Fruit fly (Drosophila melanogaster) whole organism, embryonic: ENCODE data around the gene CG13365.

Experiments
- Bgb ChIP-seq: fragments of 200-800 bp; sonication (Bioruptor generic); IDR thresholded peaks from 2 replicates; pipeline ENCODE4 v1.3.6; 2022; ENCODE audit warnings: missing biosample characterization, missing genetic modification characterization; ENCODE audit not compliant: partially characterized antibody
- Bteb2 ChIP-seq: fragments of 200-800 bp; sonication (Bioruptor generic); optimal IDR thresholded peaks from 2 replicates; lab custom pipeline; 2016; ENCODE audit warnings: missing biosample characterization, missing genetic modification characterization
- CG12236 ChIP-seq: fragments of 200-800 bp; sonication (Bioruptor generic); optimal IDR thresholded peaks from 2 replicates; lab custom pipeline; 2016; ENCODE audit warnings: missing biosample characterization, missing genetic modification characterization
- CG12299 ChIP-seq: fragments of 200-800 bp; sonication (Bioruptor generic); optimal IDR thresholded peaks from 2 replicates; lab custom pipeline; 2018; ENCODE audit warnings: missing biosample characterization, mild to moderate bottlenecking, missing genetic modification characterization
- CG12744 ChIP-seq: fragments of 200-800 bp; sonication (Bioruptor generic); optimal IDR thresholded peaks from 2 replicates; lab custom pipeline; 2016; ENCODE audit warnings: missing biosample characterization, missing genetic modification characterization
- CG13287 ChIP-seq: fragments of 200-800 bp; sonication (Bioruptor generic); IDR thresholded peaks from 2 replicates; pipeline ENCODE4 v1.3.6; 2022; ENCODE audit warnings: missing biosample characterization, missing genetic modification characterization; ENCODE audit not compliant: partially characterized antibody
- CG13296 ChIP-seq: fragments of 200-800 bp; sonication (Bioruptor generic); optimal IDR thresholded peaks from 3 replicates; lab custom pipeline; 2018; ENCODE audit warnings: missing biosample characterization, mild to moderate bottlenecking, missing genetic modification characterization
- CG13894 ChIP-seq: fragments of 200-800 bp; sonication (Bioruptor generic); optimal IDR thresholded peaks from 3 replicates; lab custom pipeline; 2018; ENCODE audit warnings: missing biosample characterization, mild to moderate bottlenecking, missing genetic modification characterization, moderate library complexity
- CG14965 ChIP-seq: fragments of 200-800 bp; sonication (Bioruptor generic); optimal IDR thresholded peaks from 2 replicates; lab custom pipeline; 2016; ENCODE audit warnings: missing biosample characterization, missing genetic modification characterization, borderline replicate concordance
- CG17361 ChIP-seq: fragments of 200-800 bp; sonication (Bioruptor generic); IDR thresholded peaks from 3 replicates; pipeline ENCODE4 v1.3.6; 2022; ENCODE audit warnings: missing biosample characterization, missing genetic modification characterization
- CG17385 ChIP-seq: fragments of 200-800 bp; sonication (Bioruptor generic); optimal IDR thresholded peaks from 3 replicates; lab custom pipeline; 2018; ENCODE audit warnings: missing biosample characterization, mild to moderate bottlenecking, missing genetic modification characterization
- CG18619 ChIP-seq: fragments of 200-800 bp; sonication (Bioruptor generic); optimal IDR thresholded peaks from 3 replicates; lab custom pipeline; 2017; ENCODE audit warnings: missing biosample characterization, mild to moderate bottlenecking, missing genetic modification characterization
- CG2116 ChIP-seq: fragments of 200-800 bp; sonication (Bioruptor generic); optimal IDR thresholded peaks from 3 replicates; lab custom pipeline; 2018; ENCODE audit warnings: missing biosample characterization, mild to moderate bottlenecking, missing genetic modification characterization
- CG43689 ChIP-seq: fragments of 200-800 bp; sonication (Bioruptor generic); IDR thresholded peaks from 2 replicates; pipeline ENCODE4 v1.3.6; 2022; ENCODE audit warnings: missing biosample characterization, missing genetic modification characterization
- CG4404 ChIP-seq: fragments of 200-800 bp; sonication (Bioruptor generic); IDR thresholded peaks from 2 replicates; pipeline ENCODE4 v1.3.6; 2022; ENCODE audit warnings: missing biosample characterization, missing genetic modification characterization
- CG4424 ChIP-seq: fragments of 200-800 bp; sonication (Bioruptor generic); optimal IDR thresholded peaks from 3 replicates; lab custom pipeline; 2016; ENCODE audit warnings: missing biosample characterization, missing genetic modification characterization
- CG4820 ChIP-seq: fragments of 200-800 bp; sonication (Bioruptor generic); optimal IDR thresholded peaks from 3 replicates; lab custom pipeline; 2016; ENCODE audit warnings: missing biosample characterization, missing genetic modification characterization
- CG6683 ChIP-seq: fragments of 200-800 bp; sonication (Bioruptor generic); optimal IDR thresholded peaks from 2 replicates; lab custom pipeline; 2017; ENCODE audit warnings: missing biosample characterization, mild to moderate bottlenecking, missing genetic modification characterization, missing genetic modification reagents
- CG6765 ChIP-seq: fragments of 200-800 bp; sonication (Bioruptor generic); optimal IDR thresholded peaks from 3 replicates; lab custom pipeline; 2017; ENCODE audit warnings: missing biosample characterization, mild to moderate bottlenecking, missing genetic modification characterization
- CG7839 ChIP-seq: fragments of 200-800 bp; sonication (Bioruptor generic); optimal IDR thresholded peaks from 3 replicates; lab custom pipeline; 2018; ENCODE audit warnings: missing biosample characterization, mild to moderate bottlenecking, missing genetic modification characterization, moderate library complexity
- CTCF ChIP-seq: fragments of 200-800 bp; sonication (Bioruptor generic); optimal IDR thresholded peaks from 2 replicates; lab custom pipeline; 2017; ENCODE audit warnings: missing biosample characterization, mild to moderate bottlenecking, missing genetic modification characterization, moderate library complexity
- D19B ChIP-seq: fragments of 200-800 bp; sonication (Bioruptor generic); optimal IDR thresholded peaks from 2 replicates; lab custom pipeline; 2017; ENCODE audit warnings: missing biosample characterization, mild to moderate bottlenecking, missing genetic modification characterization
- Ets65A ChIP-seq: fragments of 200-800 bp; sonication (Bioruptor generic); peaks from one replicate; lab custom pipeline; 2016; ENCODE audit warnings: missing biosample characterization, missing genetic modification characterization
- Ets97D ChIP-seq: fragments of 200-800 bp; sonication (Bioruptor generic); optimal IDR thresholded peaks from 3 replicates; lab custom pipeline; 2016; ENCODE audit warnings: missing biosample characterization, missing genetic modification characterization
- GATAe ChIP-seq: fragments of 200-800 bp; sonication (Bioruptor generic); conservative IDR thresholded peaks from 2 replicates; pipeline ENCODE4 v1.3.6; 2022; ENCODE audit warnings: missing biosample characterization, missing genetic modification characterization
- Hand ChIP-seq: fragments of 200-800 bp; sonication (Bioruptor generic); optimal IDR thresholded peaks from 2 replicates; lab custom pipeline; 2017; ENCODE audit warnings: mild to moderate bottlenecking, missing biosample characterization, missing genetic modification reagents, missing genetic modification characterization
- Hr78 ChIP-seq, 2 experiments: fragments of 200-800 bp in 1 of 2; fragments of >200 bp in 1 of 2; sonication (Bioruptor generic) in 1 of 2; optimal IDR thresholded peaks; 2 replicates each; lab custom pipeline; 2017 to 2019; ENCODE audit warnings: missing biosample characterization in 2 of 2, missing genetic modification characterization in 2 of 2, mild to moderate bottlenecking in 1 of 2, moderate library complexity in 1 of 2
- MESR4 ChIP-seq: fragments of 200-800 bp; sonication (Bioruptor generic); optimal IDR thresholded peaks from 2 replicates; lab custom pipeline; 2018; ENCODE audit warnings: missing biosample characterization, mild to moderate bottlenecking, missing genetic modification characterization, moderate library complexity
- Med ChIP-seq: fragments of 200-800 bp; sonication (Bioruptor generic); peaks from one replicate; lab custom pipeline; 2016; ENCODE audit warnings: missing biosample characterization, missing genetic modification characterization, mild to moderate bottlenecking, inconsistent platforms, moderate library complexity
- NFAT ChIP-seq: fragments of 200-800 bp; sonication (Bioruptor generic); IDR thresholded peaks from 2 replicates; pipeline ENCODE4 v1.3.6; 2022; ENCODE audit warnings: missing biosample characterization, missing genetic modification characterization
- Nf-YB ChIP-seq: fragments of 200-800 bp; sonication (Bioruptor generic); optimal IDR thresholded peaks from 3 replicates; lab custom pipeline; 2019; ENCODE audit warnings: missing biosample characterization, mild to moderate bottlenecking, missing genetic modification characterization, moderate library complexity
- Opbp ChIP-seq: fragments of 200-800 bp; sonication (Bioruptor generic); IDR thresholded peaks from 3 replicates; pipeline ENCODE4 v1.3.6; 2022; ENCODE audit warnings: missing biosample characterization, missing genetic modification characterization; ENCODE audit not compliant: partially characterized antibody
- Rfx ChIP-seq: fragments of 200-800 bp; sonication (Bioruptor generic); IDR thresholded peaks from 2 replicates; pipeline ENCODE4 v1.3.6; 2022; ENCODE audit warnings: missing biosample characterization, missing genetic modification characterization
- Six4 ChIP-seq: fragments of 200-800 bp; sonication (Bioruptor generic); optimal IDR thresholded peaks from 2 replicates; lab custom pipeline; 2016; ENCODE audit warnings: missing biosample characterization, missing genetic modification characterization
- Tbp ChIP-seq: fragments of >200 bp; optimal IDR thresholded peaks from 2 replicates; lab custom pipeline; 2018; ENCODE audit warnings: missing biosample characterization, missing genetic modification characterization
- Vsx1 ChIP-seq: fragments of 200-800 bp; sonication (Bioruptor generic); optimal IDR thresholded peaks from 2 replicates; lab custom pipeline; 2017; ENCODE audit warnings: missing biosample characterization, mild to moderate bottlenecking, missing genetic modification characterization, missing genetic modification reagents
- amos ChIP-seq: fragments of 200-800 bp; sonication (Bioruptor generic); IDR thresholded peaks from 2 replicates; pipeline ENCODE4 v1.3.6; 2022; ENCODE audit warnings: missing biosample characterization, missing genetic modification characterization; ENCODE audit not compliant: partially characterized antibody
- bcd ChIP-seq: fragments of 200-800 bp; sonication (Bioruptor generic); optimal IDR thresholded peaks from 2 replicates; lab custom pipeline; 2017; ENCODE audit warnings: missing biosample characterization, mild to moderate bottlenecking, missing genetic modification characterization
- chinmo ChIP-seq: fragments of 200-800 bp; sonication (Bioruptor generic); IDR thresholded peaks from 4 replicates; pipeline ENCODE4 v1.3.6; 2022; ENCODE audit warnings: missing biosample characterization, missing genetic modification characterization; ENCODE audit not compliant: partially characterized antibody
- dmrt99B ChIP-seq: fragments of 200-800 bp; sonication (Bioruptor generic); optimal IDR thresholded peaks from 2 replicates; lab custom pipeline; 2018; ENCODE audit warnings: missing biosample characterization, mild to moderate bottlenecking, missing genetic modification characterization, moderate library complexity
- dysf ChIP-seq: fragments of 200-800 bp; sonication (Bioruptor generic); IDR thresholded peaks from 3 replicates; pipeline ENCODE4 v1.3.6; 2022; ENCODE audit warnings: missing biosample characterization, missing genetic modification characterization
- fd96Cb ChIP-seq: fragments of 200-800 bp; sonication (Bioruptor generic); optimal IDR thresholded peaks from 2 replicates; lab custom pipeline; 2018; ENCODE audit warnings: missing biosample characterization, mild to moderate bottlenecking, missing genetic modification characterization, moderate library complexity
- gem ChIP-seq: fragments of 200-800 bp; sonication (Bioruptor generic); optimal IDR thresholded peaks from 2 replicates; lab custom pipeline; 2019; ENCODE audit warnings: missing biosample characterization, mild to moderate bottlenecking, missing genetic modification characterization, moderate library complexity
- grn ChIP-seq: fragments of 200-800 bp; sonication (Bioruptor generic); optimal IDR thresholded peaks from 3 replicates; lab custom pipeline; 2017; ENCODE audit warnings: missing biosample characterization, missing genetic modification characterization
- hb ChIP-seq: fragments of 200-800 bp; sonication (Bioruptor generic); IDR thresholded peaks from 3 replicates; pipeline ENCODE4 v1.3.6; 2022; ENCODE audit warnings: missing biosample characterization, missing genetic modification characterization; ENCODE audit not compliant: partially characterized antibody
- kah ChIP-seq: fragments of 200-800 bp; sonication (Bioruptor generic); optimal IDR thresholded peaks from 2 replicates; lab custom pipeline; 2018; ENCODE audit warnings: missing biosample characterization, mild to moderate bottlenecking, missing genetic modification characterization
- lilli ChIP-seq: fragments of 200-800 bp; sonication (Bioruptor generic); optimal IDR thresholded peaks from 3 replicates; lab custom pipeline; 2016; ENCODE audit warnings: missing biosample characterization, missing genetic modification characterization
- pan ChIP-seq, 4 experiments: fragments of >200 bp in 3 of 4; fragments of 200-800 bp in 1 of 4; sonication (Bioruptor generic) in 1 of 4; optimal IDR thresholded peaks in 3 of 4; IDR thresholded peaks in 1 of 4; 2 replicates each; pipeline versions ENCODE4 v1.3.6 to Lab custom; 2017 to 2022; ENCODE audit warnings: missing biosample characterization in 2 of 4, missing genetic modification characterization in 2 of 4, mixed read lengths in 1 of 4
- sisA ChIP-seq: fragments of 200-800 bp; sonication (Bioruptor generic); IDR thresholded peaks from 2 replicates; pipeline ENCODE4 v1.3.6; 2022; ENCODE audit warnings: missing biosample characterization, missing genetic modification characterization
- vvl ChIP-seq: fragments of 200-800 bp; sonication (Bioruptor generic); IDR thresholded peaks from 2 replicates; pipeline ENCODE4 v1.3.6; 2022; ENCODE audit warnings: missing biosample characterization, missing genetic modification characterization
- wor ChIP-seq: fragments of 200-800 bp; sonication (Bioruptor generic); IDR thresholded peaks from 2 replicates; pipeline ENCODE4 v1.3.6; 2022; ENCODE audit warnings: missing biosample characterization, missing genetic modification characterization

CG13365 gene

dm6 chrX:599727-600126 lies 21.3 kb downstream of the CG13365 start (continued):
- TF ChIP-seq CG4404 (no peak), bcd (GFP tag; lab: Kevin White, UChicago) (no peak), Hand (GFP tag; lab: Kevin White, UChicago) (no peak), Tbp (GFP tag; lab: Kevin White, UChicago) (no peak), CG13296 (GFP tag; lab: Kevin White, UChicago) (no peak), Rfx (0 out of 2 replicates have a peak, but pooled peaks have one; percentile 8), CG7839 (tag; lab: Kevin White, UChicago) (no peak), GATAe (GFP tag; lab: Robert Waterston, UW) (peak; percentile 81), D19B (GFP tag; lab: Kevin White, UChicago) (no peak), Nf-YB (GFP tag; lab: Kevin White, UChicago) (no peak), CG17361 (GFP tag; lab: Robert Waterston, UW) (no peak), dmrt99B (tag; lab: Kevin White, UChicago) (no peak), CG18619 (GFP tag; lab: Kevin White, UChicago) (no peak), Opbp (GFP tag; lab: Robert Waterston, UW) (no peak), CG12744 (GFP tag; lab: Kevin White, UChicago) (no peak), fd96Cb (tag; lab: Kevin White, UChicago) (no peak), CG17385 (no peak), lilli (no peak), Hr78 (GFP tag; optimal IDR thresholded peaks at IDR 0.05; lab: Kevin White, UChicago) (peak in 1 of 2 experiments; percentile 18), Vsx1 (GFP tag; lab: Kevin White, UChicago) (no peak), Bgb (GFP tag; lab: Robert Waterston, UW) (no peak), Ets65A (peak; percentile 37), CG4820 (GFP tag; lab: Kevin White, UChicago) (no peak), Med (GFP tag; lab: Kevin White, UChicago) (peak; percentile 79), Six4 (no peak), CG4424 (no peak), CG2116 (GFP tag; lab: Kevin White, UChicago) (no peak), CG6765 (GFP tag; lab: Kevin White, UChicago) (no peak), CG6683 (GFP tag; lab: Kevin White, UChicago) (no peak), wor (no peak), grn (GFP tag; lab: Kevin White, UChicago) (peak; percentile 95), CG13287 (no peak), sisA (GFP tag; lab: Robert Waterston, UW) (no peak), CG14965 (no peak), CG12299 (tag; lab: Kevin White, UChicago) (no peak), NFAT (GFP tag; lab: Robert Waterston, UW) (no peak), hb (no peak), kah (GFP tag; lab: Kevin White, UChicago) (no peak), CG43689 (GFP tag; lab: Robert Waterston, UW) (no peak), gem (tag; lab: Kevin White, UChicago) (peak; percentile 9), Bteb2 (GFP tag; lab: Kevin White, UChicago) (no peak), chinmo (GFP tag; lab: Robert Waterston, UW) (peak; percentile 69; the same call in 2 of the 4 replicates), CTCF (GFP tag; lab: Kevin White, UChicago) (no peak), dysf (no peak), Ets97D (GFP tag; lab: Kevin White, UChicago) (no peak), CG13894 (tag; lab: Kevin White, UChicago) (no peak), vvl (GFP tag; lab: Robert Waterston, UW) (no peak), amos (GFP tag; lab: Robert Waterston, UW) (no peak), pan (optimal IDR thresholded peaks at IDR 0.05; lab: Kevin White, UChicago) (no peak), pan (GFP tag; optimal IDR thresholded peaks at IDR 0.05 in 1 of 2, IDR thresholded peaks at IDR 0.05 in 1 of 2) (no peak), CG12236 (GFP tag; lab: Kevin White, UChicago) (no peak), MESR4 (no peak)
